Fruit fly (Drosophila melanogaster) whole organism, adult: ENCODE results near the gene CG13679.

Source experiments
- CG11617 ChIP-seq: fragments of 200-800 bp; sonication (Bioruptor generic); optimal IDR thresholded peaks from 2 replicates; lab custom pipeline; 2017; ENCODE audit warnings: mild to moderate bottlenecking, missing biosample characterization, missing genetic modification reagents, missing genetic modification characterization
- CG12768 ChIP-seq: fragments of 200-800 bp; sonication (Bioruptor generic); optimal IDR thresholded peaks from 2 replicates; lab custom pipeline; 2017; ENCODE audit warnings: missing biosample characterization, missing genetic modification characterization, mild to moderate bottlenecking, moderate library complexity, missing genetic modification reagents
- CG7045 ChIP-seq: fragments of 200-800 bp; sonication (Bioruptor generic); optimal IDR thresholded peaks from 2 replicates; lab custom pipeline; 2017; ENCODE audit warnings: missing biosample characterization, mild to moderate bottlenecking, missing genetic modification characterization

DNA sequence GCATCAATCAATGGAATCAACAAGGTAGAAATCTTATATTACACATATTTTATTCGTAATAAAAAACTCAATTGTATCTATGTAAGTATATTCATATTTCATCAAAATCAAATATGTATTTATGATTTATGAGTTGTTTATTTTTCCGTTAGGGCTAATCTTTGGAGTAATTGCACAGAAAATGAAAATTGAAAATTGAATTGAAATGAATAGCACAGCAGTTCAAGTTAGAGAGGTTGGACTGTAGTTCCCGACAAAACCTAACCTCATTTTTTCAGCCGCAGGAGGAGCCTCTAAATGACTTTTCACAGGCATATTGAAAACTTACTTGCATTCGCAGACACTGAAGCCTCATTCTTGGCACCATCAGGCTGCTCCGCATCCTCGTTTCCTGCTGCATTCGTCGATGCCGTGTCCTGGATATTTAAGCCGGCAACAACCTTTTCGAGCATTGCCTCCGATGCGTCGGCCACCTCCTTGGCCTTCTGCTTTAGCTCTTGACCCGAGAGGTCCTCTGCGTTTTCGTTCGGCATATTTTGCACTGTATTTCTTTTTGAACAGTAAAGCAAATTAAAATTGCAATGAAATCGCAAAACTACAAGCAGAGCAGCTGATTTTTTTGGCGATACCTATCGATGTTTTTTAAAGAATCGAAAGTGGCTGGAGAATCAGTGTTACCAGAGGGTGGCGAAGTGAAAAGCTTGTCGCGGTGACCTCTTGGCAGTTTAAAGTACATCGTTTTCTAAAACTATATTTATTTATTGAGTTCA is 24.6 kb upstream of the CG13679 start, which contains the start of gene Nmt:
- TF ChIP-seq CG11617 (GFP tag; lab: Kevin White, UChicago) (peak; percentile 2), CG7045 (peak; percentile 9), CG12768 (no peak)
